Worm (Caenorhabditis elegans): ENCODE data around the gene exc-9.
A peak's percentile ranks its signal among the peaks of the same experiment; 100 is the strongest.

exc-9 gene

DNA sequence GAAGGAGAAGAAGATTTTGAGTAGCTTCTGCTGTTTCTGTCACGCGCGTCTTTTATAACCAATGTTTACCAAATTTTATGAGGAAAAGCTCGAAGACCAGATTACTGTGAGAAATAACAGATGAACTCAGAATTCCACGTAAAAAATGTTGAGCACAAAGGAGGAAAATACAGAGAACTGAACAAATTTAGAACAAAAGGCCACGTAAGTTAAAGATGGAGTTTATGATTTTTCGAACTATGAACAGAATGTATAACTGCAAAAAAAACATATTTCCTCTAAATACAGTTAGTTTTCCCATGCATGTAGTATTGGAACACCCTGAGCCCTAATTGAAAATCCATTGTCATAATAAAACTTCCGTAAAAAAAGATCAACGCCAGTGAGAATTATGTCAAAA, at the start of gene exc-9:
TSS of gene exc-9 (minus strand) at position 101 of the 400 bp plus-strand sequence.
- TF ChIP-seq R02D3.7 (tag; optimal IDR thresholded peaks at IDR 0.05): no peak
- TF ChIP-seq nhr-67 (tag; optimal IDR thresholded peaks at IDR 0.05): no peak
- no peak for TF ChIP-seq fkh-10 (GFP tag; optimal IDR thresholded peaks at IDR 0.05)
- no peak for TF ChIP-seq egl-27 (tag; optimal IDR thresholded peaks at IDR 0.05)
- TF ChIP-seq eor-1 (tag; optimal IDR thresholded peaks at IDR 0.05): no peak
- no peak for TF ChIP-seq nhr-11 (tag; optimal IDR thresholded peaks at IDR 0.05)
- TF ChIP-seq ztf-4 (tag; optimal IDR thresholded peaks at IDR 0.05): no peak
- no peak for TF ChIP-seq nhr-28 (tag; optimal IDR thresholded peaks at IDR 0.05)
- TF ChIP-seq nhr-77 (tag; optimal IDR thresholded peaks at IDR 0.05): no peak
- no peak for TF ChIP-seq pqm-1 (tag; optimal IDR thresholded peaks at IDR 0.05)
- no peak for TF ChIP-seq pha-4 (tag; optimal IDR thresholded peaks at IDR 0.05)
- TF ChIP-seq zag-1 (tag; optimal IDR thresholded peaks at IDR 0.05): no peak
- no peak for TF ChIP-seq nhr-23 (tag; optimal IDR thresholded peaks at IDR 0.05)
- TF ChIP-seq ceh-82 (tag; optimal IDR thresholded peaks at IDR 0.05): no peak

DNA sequence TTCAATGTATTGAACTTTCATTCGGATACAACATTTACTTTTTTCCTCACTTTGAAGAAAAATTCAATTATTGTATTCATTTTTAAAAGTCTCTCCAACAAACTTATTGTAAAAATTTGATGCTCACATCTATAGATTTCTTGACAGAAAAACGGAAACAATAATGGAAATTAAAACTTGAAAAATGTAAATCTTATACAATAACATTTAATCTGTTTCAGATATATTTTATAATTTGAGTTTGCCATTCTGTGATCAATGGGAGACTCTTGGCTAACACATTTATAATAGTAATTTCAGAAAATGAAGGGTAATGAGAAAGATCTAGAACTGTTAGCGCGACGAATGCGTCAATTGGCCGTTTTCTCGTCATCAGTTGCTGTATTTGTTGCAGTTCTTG, 47.6 kb upstream of the exc-9 start, which contains the start of gene col-115:
TSS of gene col-115 (plus strand) at position 301 of the 400 bp plus-strand sequence.
- no peak for TF ChIP-seq tbx-2 (tag; optimal IDR thresholded peaks at IDR 0.05)
- TF ChIP-seq sea-2 (GFP tag; optimal IDR thresholded peaks at IDR 0.05): no peak
- no peak for TF ChIP-seq mml-1 (tag; optimal IDR thresholded peaks at IDR 0.05)
- TF ChIP-seq fkh-10 (GFP tag; optimal IDR thresholded peaks at IDR 0.05): no peak

DNA sequence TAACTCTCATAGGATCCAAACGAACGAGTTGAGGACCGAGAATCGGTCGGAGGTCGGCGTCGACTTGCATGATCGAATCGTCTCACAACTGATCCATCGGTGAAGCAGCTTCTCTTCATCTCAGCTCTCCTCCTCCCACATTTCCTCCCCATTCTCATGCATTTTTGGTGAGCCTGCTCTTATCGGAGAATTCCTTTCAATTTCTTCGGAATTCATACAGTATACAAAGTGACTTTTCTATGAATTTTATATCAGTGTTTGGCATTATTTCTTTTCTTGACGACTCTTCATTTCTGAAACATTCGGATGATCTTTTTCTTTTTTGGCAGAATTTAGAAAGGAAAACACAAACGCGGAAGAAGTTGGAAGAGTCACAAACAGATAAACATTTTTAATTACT, 46.3 kb upstream of the exc-9 start, which contains the start of gene mec-17:
TSS of gene mec-17 (minus strand) at position 101 of the 400 bp plus-strand sequence.
- no peak for TF ChIP-seq nhr-28 (tag; optimal IDR thresholded peaks at IDR 0.05)
- no peak for TF ChIP-seq pha-4 (tag; optimal IDR thresholded peaks at IDR 0.05)
- no peak for TF ChIP-seq ceh-9 (tag; optimal IDR thresholded peaks at IDR 0.05)
- no peak for TF ChIP-seq nhr-12 (tag; optimal IDR thresholded peaks at IDR 0.05)
- no peak for TF ChIP-seq ztf-4 (tag; optimal IDR thresholded peaks at IDR 0.05)

- TF ChIP-seq egl-5 (tag; optimal IDR thresholded peaks at IDR 0.05) (no peak), daf-12 (tag; optimal IDR thresholded peaks at IDR 0.05) (no peak), nhr-23 (tag; optimal IDR thresholded peaks at IDR 0.05) (peak; percentile 64), ztf-4 (tag; optimal IDR thresholded peaks at IDR 0.05) (no peak), fkh-10 (GFP tag; optimal IDR thresholded peaks at IDR 0.05) (no peak), nhr-12 (tag; optimal IDR thresholded peaks at IDR 0.05) (no peak), ceh-9 (tag; optimal IDR thresholded peaks at IDR 0.05) (no peak), pha-4 (tag; optimal IDR thresholded peaks at IDR 0.05) (no peak), elt-3 (tag; optimal IDR thresholded peaks at IDR 0.05) (peak; percentile 79 to 98 (median 92)), nhr-76 (tag; optimal IDR thresholded peaks at IDR 0.05) (no peak), elt-2 (tag; optimal IDR thresholded peaks at IDR 0.05) (peak; percentile 40), nhr-25 (tag; optimal IDR thresholded peaks at IDR 0.05) (peak; percentile 23)
These were observed 44.9 kb upstream of the exc-9 start for ce11 chrIV:7985737-7986136.

- TF ChIP-seq lsy-12 (tag; optimal IDR thresholded peaks at IDR 0.05): peak; percentile 68
- no peak for TF ChIP-seq nhr-237 (tag; optimal IDR thresholded peaks at IDR 0.05)
- TF ChIP-seq unc-39 (tag; optimal IDR thresholded peaks at IDR 0.05): no peak
- TF ChIP-seq ztf-4 (tag; optimal IDR thresholded peaks at IDR 0.05): no peak
- TF ChIP-seq egl-5 (tag; optimal IDR thresholded peaks at IDR 0.05): no peak
- TF ChIP-seq R02D3.7 (tag; optimal IDR thresholded peaks at IDR 0.05): no peak
- TF ChIP-seq lin-39 (tag; optimal IDR thresholded peaks at IDR 0.05): no peak
- no peak for TF ChIP-seq nhr-23 (tag; optimal IDR thresholded peaks at IDR 0.05)
- TF ChIP-seq fos-1 (tag; optimal IDR thresholded peaks at IDR 0.05): no peak
- no peak for TF ChIP-seq nhr-67 (tag; optimal IDR thresholded peaks at IDR 0.05)
- peak; percentile 22 for TF ChIP-seq hmg-11 (tag; optimal IDR thresholded peaks at IDR 0.05)
- peak; percentile 3 for TF ChIP-seq elt-2 (tag; optimal IDR thresholded peaks at IDR 0.05)
- TF ChIP-seq mml-1 (tag; optimal IDR thresholded peaks at IDR 0.05): no peak
- peak; percentile 41 for TF ChIP-seq ama-1 (optimal IDR thresholded peaks at IDR 0.05)
- TF ChIP-seq sea-2 (GFP tag; optimal IDR thresholded peaks at IDR 0.05): no peak
- TF ChIP-seq eor-1 (tag; optimal IDR thresholded peaks at IDR 0.05): no peak
- peak; percentile 58 for TF ChIP-seq nhr-43 (tag; optimal IDR thresholded peaks at IDR 0.05; ENCODE audit: poor library complexity, severe bottlenecking)
- TF ChIP-seq tbx-2 (tag; optimal IDR thresholded peaks at IDR 0.05): peak; percentile 19
- no peak for TF ChIP-seq ceh-16 (tag; optimal IDR thresholded peaks at IDR 0.05)
These were observed 43.0 kb upstream of the exc-9 start for ce11 chrIV:7983728-7984346.
